Worm (Caenorhabditis elegans): Measurements from ENCODE around the gene ttr-38.

DNA sequence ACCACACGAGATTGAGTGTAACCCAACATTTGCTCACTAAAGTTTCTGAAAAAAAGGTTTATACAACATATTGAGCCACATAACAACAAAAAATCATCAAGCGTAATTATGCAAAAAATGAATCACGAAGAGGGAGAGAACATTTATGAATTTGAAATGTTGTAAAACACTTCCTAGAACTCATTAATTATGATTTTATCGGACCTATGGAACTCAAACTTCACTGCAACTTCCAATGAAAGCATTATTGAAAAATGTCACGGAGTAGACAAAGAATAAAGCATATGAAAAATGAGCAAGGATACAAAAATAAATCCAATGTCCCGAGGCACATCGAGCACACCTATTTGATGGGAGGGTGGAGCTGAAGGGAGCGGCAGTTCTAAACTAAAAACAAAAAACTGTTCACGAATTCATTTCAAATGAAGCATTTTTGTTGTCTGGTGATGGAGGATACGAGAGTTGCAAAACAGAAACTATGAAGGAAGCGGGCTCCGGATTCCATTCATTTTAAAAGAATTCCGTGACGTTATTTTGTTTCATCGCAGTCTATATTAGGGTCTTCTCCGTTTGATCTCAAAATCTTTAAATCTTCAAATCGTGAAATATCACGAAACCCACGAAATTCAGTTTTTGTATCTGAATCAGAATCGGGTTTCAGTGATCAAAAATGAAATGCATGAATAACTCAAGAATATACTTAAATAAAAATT lies 35.7 kb upstream of the ttr-38 start, which contains the start of gene flp-20:
- no peak for TF ChIP-seq him-1 (tag; optimal IDR thresholded peaks at IDR 0.05)
- no peak for TF ChIP-seq dao-5 (tag; optimal IDR thresholded peaks at IDR 0.05)
- no peak for TF ChIP-seq W03F9.2 (tag; optimal IDR thresholded peaks at IDR 0.05)
